Worm (Caenorhabditis elegans): ENCODE measurements around the gene tbx-37.

Gene tbx-37

ce11 chrIII:11188132-11188531 lies 38.8 kb downstream of the tbx-37 start:
- no peak for TF ChIP-seq lsy-2 (tag; optimal IDR thresholded peaks at IDR 0.05)
- TF ChIP-seq pha-4 (tag; optimal IDR thresholded peaks at IDR 0.05), result no peak
- no peak for TF ChIP-seq ces-1 (GFP tag; optimal IDR thresholded peaks at IDR 0.05)
- no peak for TF ChIP-seq ceh-43 (GFP tag; optimal IDR thresholded peaks at IDR 0.05)
- no peak for TF ChIP-seq ztf-11 (tag; optimal IDR thresholded peaks at IDR 0.05)
- TF ChIP-seq drap-1 (GFP tag; optimal IDR thresholded peaks at IDR 0.05), result no peak
- TF ChIP-seq zip-8 (tag; optimal IDR thresholded peaks at IDR 0.05), result no peak
- TF ChIP-seq hlh-1 (tag; optimal IDR thresholded peaks at IDR 0.05), result no peak
- no peak for TF ChIP-seq bed-3 (GFP tag; optimal IDR thresholded peaks at IDR 0.05)
- TF ChIP-seq blmp-1 (tag; optimal IDR thresholded peaks at IDR 0.05), result no peak
- TF ChIP-seq mab-5 (tag; optimal IDR thresholded peaks at IDR 0.05), result no peak
- no peak for TF ChIP-seq nhr-2 (tag; optimal IDR thresholded peaks at IDR 0.05)
- no peak for TF ChIP-seq nhr-12 (tag; optimal IDR thresholded peaks at IDR 0.05)
- TF ChIP-seq nhr-76 (tag; optimal IDR thresholded peaks at IDR 0.05), result no peak

ce11 chrIII:11185483-11186115 lies 41.3 kb downstream of the tbx-37 start:
- TF ChIP-seq snpc-4 (tag; optimal IDR thresholded peaks at IDR 0.05), result no peak
- TF ChIP-seq mls-2 (tag; optimal IDR thresholded peaks at IDR 0.05), result no peak
- no peak for TF ChIP-seq ces-1 (GFP tag; optimal IDR thresholded peaks at IDR 0.05)
- no peak for TF ChIP-seq sptf-1 (tag; optimal IDR thresholded peaks at IDR 0.05)
- TF ChIP-seq hlh-1 (tag; optimal IDR thresholded peaks at IDR 0.05), result no peak
- no peak for TF ChIP-seq unc-62 (GFP tag; optimal IDR thresholded peaks at IDR 0.05)
- no peak for TF ChIP-seq tbx-8 (GFP tag; optimal IDR thresholded peaks at IDR 0.05)
- TF ChIP-seq elt-1 (tag; optimal IDR thresholded peaks at IDR 0.05; ENCODE audit: borderline replicate concordance, insufficient read depth), result no peak
- no peak for TF ChIP-seq pha-4 (tag; optimal IDR thresholded peaks at IDR 0.05)

- TF ChIP-seq lin-32 (GFP tag; optimal IDR thresholded peaks at IDR 0.05) (no peak), M03D4.4 (tag; optimal IDR thresholded peaks at IDR 0.05) (no peak), tbx-8 (GFP tag; optimal IDR thresholded peaks at IDR 0.05) (no peak), mep-1 (tag; optimal IDR thresholded peaks at IDR 0.05) (no peak), nhr-12 (tag; optimal IDR thresholded peaks at IDR 0.05) (no peak), sptf-1 (tag; optimal IDR thresholded peaks at IDR 0.05) (no peak), elt-3 (tag; optimal IDR thresholded peaks at IDR 0.05) (no peak), ceh-39 (tag; optimal IDR thresholded peaks at IDR 0.05) (no peak), unc-62 (GFP tag; optimal IDR thresholded peaks at IDR 0.05) (no peak), lsy-2 (tag; optimal IDR thresholded peaks at IDR 0.05) (no peak), ham-2 (GFP tag; optimal IDR thresholded peaks at IDR 0.05) (no peak), cnd-1 (tag; optimal IDR thresholded peaks at IDR 0.05) (no peak), mls-2 (tag; optimal IDR thresholded peaks at IDR 0.05) (no peak)
Observed at ce11 chrIII:11175642-11176217, 51.2 kb downstream of the tbx-37 start.
